Worm (Caenorhabditis elegans): ENCODE results near the gene trr-1.

The trr-1 gene

ce11 chrII:11637189-11637754, 38.5 kb downstream of the trr-1 start:
- TF ChIP-seq F44E2.7 (GFP tag; IDR thresholded peaks at IDR 0.05) (no peak), mdt-29 (GFP tag; IDR thresholded peaks at IDR 0.05) (0 out of 2 replicates have a peak, but pooled peaks have one; percentile 10), arid-1 (GFP tag; conservative IDR thresholded peaks at IDR 0.05) (no peak), unc-62 (GFP tag; optimal IDR thresholded peaks at IDR 0.05 in 1 of 2) (peak in 1 of 2 experiments; percentile 78), unc-62 (tag; optimal IDR thresholded peaks at IDR 0.05) (no peak), hlh-30 (tag; optimal IDR thresholded peaks at IDR 0.05; ENCODE audit: insufficient read depth) (peak; percentile 11), aha-1 (tag) (peak; percentile 24), T26A8.4 (GFP tag; IDR thresholded peaks at IDR 0.05) (peak; percentile 62; the same call in 1 of the 2 replicates), dve-1 (tag; optimal IDR thresholded peaks at IDR 0.05; ENCODE audit: insufficient read depth) (peak; percentile 74), jun-1 (tag; optimal IDR thresholded peaks at IDR 0.05) (no peak), vab-7 (GFP tag; IDR thresholded peaks at IDR 0.05) (no peak), ceh-82 (tag; optimal IDR thresholded peaks at IDR 0.05) (no peak), hif-1 (tag; optimal IDR thresholded peaks at IDR 0.05) (peak in 1 of 2 experiments; percentile 7), daf-16 (GFP tag; optimal IDR thresholded peaks at IDR 0.05) (no peak), daf-16 (tag; optimal IDR thresholded peaks at IDR 0.05) (peak; percentile 32), ces-1 (GFP tag; optimal IDR thresholded peaks at IDR 0.05) (no peak), duxl-1 (tag; optimal IDR thresholded peaks at IDR 0.05; ENCODE audit: poor library complexity) (peak; percentile 50), lin-15B (tag; optimal IDR thresholded peaks at IDR 0.05) (no peak), madf-9 (GFP tag; conservative IDR thresholded peaks at IDR 0.05) (0 out of 2 replicates have a peak, but pooled peaks have one; percentile 37), nhr-25 (tag; optimal IDR thresholded peaks at IDR 0.05; ENCODE audit: borderline replicate concordance, insufficient read depth) (peak; percentile 84), R02D3.7 (tag; optimal IDR thresholded peaks at IDR 0.05) (no peak), pha-4 (GFP tag; IDR thresholded peaks at IDR 0.05) (0 out of 2 replicates have a peak, but pooled peaks have one; percentile 15), pha-4 (tag; optimal IDR thresholded peaks at IDR 0.05) (no peak), cey-2 (tag; optimal IDR thresholded peaks at IDR 0.05; ENCODE audit: borderline replicate concordance, insufficient read depth) (no peak), Y48G9A.11 (GFP tag; IDR thresholded peaks at IDR 0.05) (no peak), lsy-2 (tag; optimal IDR thresholded peaks at IDR 0.05) (peak in 1 of 2 experiments; percentile 18), hmg-1.1 (GFP tag; IDR thresholded peaks at IDR 0.05) (0 out of 2 replicates have a peak, but pooled peaks have one; percentile 8), nhr-102 (tag; optimal IDR thresholded peaks at IDR 0.05) (peak; percentile 49), ama-1 (optimal IDR thresholded peaks at IDR 0.05) (peak; percentile 61), mes-2 (tag; optimal IDR thresholded peaks at IDR 0.05; ENCODE audit: poor library complexity, severe bottlenecking) (peak; percentile 52), mep-1 (tag; optimal IDR thresholded peaks at IDR 0.05) (peak; percentile 50), nhr-48 (tag; optimal IDR thresholded peaks at IDR 0.05) (peak; percentile 17), lin-13 (GFP tag; optimal IDR thresholded peaks at IDR 0.05) (no peak), php-3 (GFP tag; IDR thresholded peaks at IDR 0.05) (0 out of 2 replicates have a peak, but pooled peaks have one; percentile 11), nhr-42 (GFP tag; IDR thresholded peaks at IDR 0.05) (0 out of 2 replicates have a peak, but pooled peaks have one; percentile 15)

ce11 chrII:11636617-11637016, 39.1 kb downstream of the trr-1 start:
- TF ChIP-seq php-3 (GFP tag; IDR thresholded peaks at IDR 0.05) (0 out of 2 replicates have a peak, but pooled peaks have one; percentile 24), D1046.2 (GFP tag; IDR thresholded peaks at IDR 0.05) (no peak), daf-19 (GFP tag; conservative IDR thresholded peaks at IDR 0.05) (0 out of 2 replicates have a peak, but pooled peaks have one; percentile 14), mes-2 (tag; optimal IDR thresholded peaks at IDR 0.05; ENCODE audit: poor library complexity, severe bottlenecking) (peak; percentile 24), hlh-11 (tag; optimal IDR thresholded peaks at IDR 0.05) (peak; percentile 36), hif-1 (tag; optimal IDR thresholded peaks at IDR 0.05) (peak in 1 of 2 experiments; percentile 3), egl-43 (GFP tag; IDR thresholded peaks at IDR 0.05) (0 out of 2 replicates have a peak, but pooled peaks have one; percentile 45), ZK546.5 (tag; optimal IDR thresholded peaks at IDR 0.05) (no peak), lim-7 (GFP tag; IDR thresholded peaks at IDR 0.05) (0 out of 2 replicates have a peak, but pooled peaks have one; percentile 50), unc-62 (GFP tag; optimal IDR thresholded peaks at IDR 0.05 in 1 of 2) (peak in 1 of 2 experiments; percentile 25), unc-62 (tag; optimal IDR thresholded peaks at IDR 0.05) (no peak), F26F4.8 (GFP tag; conservative IDR thresholded peaks at IDR 0.05) (0 out of 2 replicates have a peak, but pooled peaks have one; percentile 14), ama-1 (optimal IDR thresholded peaks at IDR 0.05) (peak; percentile 46), dve-1 (tag; optimal IDR thresholded peaks at IDR 0.05; ENCODE audit: insufficient read depth) (peak; percentile 17), pha-4 (GFP tag; IDR thresholded peaks at IDR 0.05) (no peak), pha-4 (tag; optimal IDR thresholded peaks at IDR 0.05) (no peak), daf-16 (GFP tag; optimal IDR thresholded peaks at IDR 0.05) (no peak), daf-16 (tag; optimal IDR thresholded peaks at IDR 0.05) (peak; percentile 41), set-16 (GFP tag; IDR thresholded peaks at IDR 0.05) (no peak)

Measured in whole organism, L4 larva.